Worm (Caenorhabditis elegans): Measurements from ENCODE around the gene spp-13.

- TF ChIP-seq ztf-11 (tag; optimal IDR thresholded peaks at IDR 0.05) (no peak), M03D4.4 (tag; optimal IDR thresholded peaks at IDR 0.05) (no peak), unc-62 (GFP tag; optimal IDR thresholded peaks at IDR 0.05) (no peak), pha-4 (tag; optimal IDR thresholded peaks at IDR 0.05) (no peak), nhr-28 (tag; optimal IDR thresholded peaks at IDR 0.05) (no peak), mep-1 (tag; optimal IDR thresholded peaks at IDR 0.05) (no peak)
Observed at ce11 chrX:8423199-8423598, 4.9 kb upstream of the spp-13 start.
